Worm (Caenorhabditis elegans) whole organism, L4 larva: ENCODE results near the gene F01E11.3.

Experiments
- ZK546.5 ChIP-seq, 2 experiments: sonication (generic microtip); optimal IDR thresholded peaks; 2 replicates each; lab custom pipeline; 2017; ENCODE audit warnings: missing biosample characterization in 2 of 2, missing genetic modification characterization in 2 of 2
- nhr-11 ChIP-seq: fragments of 150-350 bp; optimal IDR thresholded peaks from 2 replicates; lab custom pipeline; 2014; ENCODE audit warnings: missing biosample characterization, missing genetic modification characterization
- pqm-1 ChIP-seq: sonication (generic microtip); optimal IDR thresholded peaks from 2 replicates; lab custom pipeline; 2017; ENCODE audit warnings: missing biosample characterization, missing genetic modification characterization
- zip-11 ChIP-seq: fragments of 200-800 bp; sonication (Bioruptor generic); IDR thresholded peaks from 2 replicates; pipeline ENCODE4 v1.3.6; 2022; ENCODE audit warnings: missing genetic modification characterization, missing compliant biosample characterization

DNA sequence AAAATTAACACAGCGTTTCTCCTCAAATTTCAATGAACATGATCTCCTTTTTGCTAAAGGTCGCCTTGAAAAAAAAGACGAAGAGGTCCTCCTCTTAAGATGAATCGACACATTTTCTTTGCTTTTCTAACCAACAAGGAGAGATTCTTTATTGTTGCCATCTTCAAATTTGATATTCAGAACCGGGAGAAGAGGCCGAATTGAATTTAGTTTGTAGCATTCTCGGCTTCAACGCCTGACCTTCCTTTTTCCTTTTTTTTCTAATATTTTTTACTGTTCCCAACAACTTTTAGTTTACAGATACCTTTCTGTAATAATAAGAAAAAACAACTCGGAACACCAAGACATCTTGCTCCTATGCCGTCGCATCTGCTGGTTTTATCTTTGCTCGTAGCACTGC is 52.6 kb downstream of the F01E11.3 start, which contains the start of gene cah-5:
- no peak for TF ChIP-seq nhr-11 (tag; lab: Kevin White, UChicago)
- no peak for TF ChIP-seq ZK546.5 (tag; optimal IDR thresholded peaks at IDR 0.05; lab: Kevin White, UChicago)
- no peak for TF ChIP-seq zip-11 (GFP tag; lab: Robert Waterston, UW)
- no peak for TF ChIP-seq pqm-1
